Worm (Caenorhabditis elegans): ENCODE measurements around the gene srd-51.

- TF ChIP-seq F49E8.2 (tag; optimal IDR thresholded peaks at IDR 0.05; ENCODE audit: borderline replicate concordance) (no peak), unc-62 (GFP tag; optimal IDR thresholded peaks at IDR 0.05 in 1 of 2) (no peak), unc-62 (tag; optimal IDR thresholded peaks at IDR 0.05) (no peak), aly-2 (tag; optimal IDR thresholded peaks at IDR 0.05) (no peak), fos-1 (tag; optimal IDR thresholded peaks at IDR 0.05) (no peak), saeg-2 (GFP tag; IDR thresholded peaks at IDR 0.05) (no peak), nhr-76 (tag; optimal IDR thresholded peaks at IDR 0.05) (no peak), aha-1 (tag) (no peak), nhr-237 (tag; optimal IDR thresholded peaks at IDR 0.05) (no peak), nhr-102 (tag; optimal IDR thresholded peaks at IDR 0.05) (no peak), arid-1 (GFP tag; conservative IDR thresholded peaks at IDR 0.05) (no peak), cey-2 (tag; optimal IDR thresholded peaks at IDR 0.05; ENCODE audit: borderline replicate concordance, insufficient read depth) (no peak), ztf-11 (tag; optimal IDR thresholded peaks at IDR 0.05) (no peak), lin-13 (GFP tag; optimal IDR thresholded peaks at IDR 0.05) (no peak)
These were observed 38.3 kb downstream of the srd-51 start, which contains the start of gene set-8 for ce11 chrX:13446418-13446817.

Measured in whole organism, L4 larva.